Fruit fly (Drosophila melanogaster): ENCODE results near the gene Pgam5.

dm6 chrX:1893532-1893931 is 20.2 kb upstream of the Pgam5 start:
- no peak for TF ChIP-seq ss (GFP tag; optimal IDR thresholded peaks at IDR 0.05)
- TF ChIP-seq CG34406 (GFP tag; optimal IDR thresholded peaks at IDR 0.05) = no peak
- no peak for TF ChIP-seq CG6854 (GFP tag; optimal IDR thresholded peaks at IDR 0.05)
- no peak for TF ChIP-seq Eip93F (GFP tag; optimal IDR thresholded peaks at IDR 0.05)
- no peak for TF ChIP-seq net (GFP tag; optimal IDR thresholded peaks at IDR 0.05)
- no peak for TF ChIP-seq CG11762 (GFP tag; optimal IDR thresholded peaks at IDR 0.05; ENCODE audit: insufficient read depth)

All from whole organism, prepupa.